Worm (Caenorhabditis elegans): ENCODE data around the gene grl-14.
A peak's percentile ranks its signal among the peaks of the same experiment; 100 is the strongest.

- TF ChIP-seq dao-5 (tag; optimal IDR thresholded peaks at IDR 0.05) (no peak), him-1 (tag; optimal IDR thresholded peaks at IDR 0.05) (peak; percentile 94), W03F9.2 (tag; optimal IDR thresholded peaks at IDR 0.05) (peak; percentile 82)
Observed at ce11 chrV:20778257-20778697, 47.1 kb upstream of the grl-14 start.

Data from whole organism, L4/young adult.